Fruit fly (Drosophila melanogaster) whole organism, embryonic: Measurements from ENCODE around the gene CG6709.

Experiments
- Ada2b ChIP-seq: fragments of 200-800 bp; sonication (Bioruptor generic); IDR thresholded peaks from 2 replicates; pipeline ENCODE4 v1.3.6; 2022; ENCODE audit warnings: missing biosample characterization, missing genetic modification characterization
- C15 ChIP-seq: fragments of 200-800 bp; sonication (Bioruptor generic); IDR thresholded peaks from 3 replicates; pipeline ENCODE4 v1.3.6; 2022; ENCODE audit warnings: missing biosample characterization, missing genetic modification characterization
- CG1024 ChIP-seq: fragments of 200-800 bp; sonication (Bioruptor generic); IDR thresholded peaks from 2 replicates; pipeline ENCODE4 v1.3.6; 2022; ENCODE audit warnings: missing biosample characterization, missing genetic modification characterization
- CG11504 ChIP-seq: fragments of 200-800 bp; sonication (Bioruptor generic); optimal IDR thresholded peaks from 3 replicates; lab custom pipeline; 2019; ENCODE audit warnings: missing biosample characterization, mild to moderate bottlenecking, missing genetic modification characterization, moderate library complexity
- CG12391 ChIP-seq: fragments of 200-800 bp; sonication (Bioruptor generic); optimal IDR thresholded peaks from 3 replicates; lab custom pipeline; 2018; ENCODE audit warnings: missing biosample characterization, mild to moderate bottlenecking, missing genetic modification characterization, moderate library complexity
- CG13624 ChIP-seq: fragments of 200-800 bp; sonication (Bioruptor generic); optimal IDR thresholded peaks from 2 replicates; lab custom pipeline; 2016; ENCODE audit warnings: missing biosample characterization, missing genetic modification characterization
- CG18011 ChIP-seq: fragments of 200-800 bp; sonication (Bioruptor generic); optimal IDR thresholded peaks from 2 replicates; lab custom pipeline; 2017; ENCODE audit warnings: missing biosample characterization, missing genetic modification characterization, mild to moderate bottlenecking, moderate library complexity, missing genotype
- CG3407 ChIP-seq: fragments of 200-800 bp; sonication (Bioruptor generic); optimal IDR thresholded peaks from 2 replicates; lab custom pipeline; 2018; ENCODE audit warnings: missing biosample characterization, mild to moderate bottlenecking, missing genetic modification characterization
- CG34224 ChIP-seq: fragments of 200-800 bp; sonication (Bioruptor generic); IDR thresholded peaks from 3 replicates; pipeline ENCODE4 v1.3.6; 2022; ENCODE audit warnings: missing biosample characterization, missing genetic modification characterization; ENCODE audit not compliant: partially characterized antibody
- CG4328 ChIP-seq: fragments of 200-800 bp; sonication (Bioruptor generic); optimal IDR thresholded peaks from 3 replicates; lab custom pipeline; 2017; ENCODE audit warnings: missing biosample characterization, missing genetic modification reagents, missing genetic modification characterization
- CG43689 ChIP-seq: fragments of 200-800 bp; sonication (Bioruptor generic); IDR thresholded peaks from 2 replicates; pipeline ENCODE4 v1.3.6; 2022; ENCODE audit warnings: missing biosample characterization, missing genetic modification characterization
- CG6654 ChIP-seq: fragments of 200-800 bp; sonication (Bioruptor generic); optimal IDR thresholded peaks from 2 replicates; lab custom pipeline; 2017; ENCODE audit warnings: missing biosample characterization, mild to moderate bottlenecking, missing genetic modification characterization
- CG7928 ChIP-seq: fragments of 200-800 bp; sonication (Bioruptor generic); optimal IDR thresholded peaks from 2 replicates; lab custom pipeline; 2017; ENCODE audit warnings: missing biosample characterization, mild to moderate bottlenecking, missing genetic modification characterization
- CG8089 ChIP-seq: fragments of 200-800 bp; sonication (Bioruptor generic); optimal IDR thresholded peaks from 3 replicates; lab custom pipeline; 2016; ENCODE audit warnings: missing biosample characterization, missing genetic modification characterization
- CG8388 ChIP-seq: fragments of 200-800 bp; sonication (Bioruptor generic); optimal IDR thresholded peaks from 2 replicates; lab custom pipeline; 2019; ENCODE audit warnings: missing biosample characterization, mild to moderate bottlenecking, missing genetic modification characterization, moderate library complexity
- CG9817 ChIP-seq: fragments of 200-800 bp; sonication (Bioruptor generic); optimal IDR thresholded peaks from 2 replicates; lab custom pipeline; 2018; ENCODE audit warnings: missing biosample characterization, mild to moderate bottlenecking, missing genetic modification characterization, moderate library complexity
- Camta ChIP-seq: fragments of 200-800 bp; sonication (Bioruptor generic); optimal IDR thresholded peaks from 2 replicates; lab custom pipeline; 2016; ENCODE audit warnings: missing biosample characterization, missing genetic modification characterization
- CoRest ChIP-seq: fragments of 200-800 bp; sonication (Bioruptor generic); optimal IDR thresholded peaks from 3 replicates; lab custom pipeline; 2018; ENCODE audit warnings: missing biosample characterization, mild to moderate bottlenecking, missing genetic modification characterization, moderate library complexity
- Doc2 ChIP-seq: fragments of 200-800 bp; sonication (Bioruptor generic); IDR thresholded peaks from 2 replicates; pipeline ENCODE4 v1.3.6; 2022; ENCODE audit warnings: missing biosample characterization, missing genetic modification characterization
- Doc3 ChIP-seq: fragments of 200-800 bp; sonication (Bioruptor generic); IDR thresholded peaks from 3 replicates; pipeline ENCODE4 v1.3.6; 2022; ENCODE audit warnings: missing biosample characterization, missing genetic modification characterization; ENCODE audit not compliant: partially characterized antibody
- Drgx ChIP-seq: fragments of 200-800 bp; sonication (Bioruptor generic); IDR thresholded peaks from 2 replicates; pipeline ENCODE4 v1.3.6; 2022; ENCODE audit warnings: missing biosample characterization, missing genetic modification characterization
- Gug ChIP-seq: fragments of 200-800 bp; sonication (Bioruptor generic); IDR thresholded peaks from 4 replicates; pipeline ENCODE4 v1.3.6; 2022; ENCODE audit warnings: missing biosample characterization, missing genetic modification characterization
- H15 ChIP-seq: fragments of 200-800 bp; sonication (Bioruptor generic); IDR thresholded peaks from 3 replicates; pipeline ENCODE4 v1.3.6; 2022; ENCODE audit warnings: missing biosample characterization, missing genetic modification characterization
- HHEX ChIP-seq: fragments of 200-800 bp; sonication (Bioruptor generic); optimal IDR thresholded peaks from 3 replicates; lab custom pipeline; 2017; ENCODE audit warnings: missing biosample characterization, mild to moderate bottlenecking, missing genetic modification characterization, missing genetic modification reagents
- Hmx ChIP-seq: fragments of 200-800 bp; sonication (Bioruptor generic); optimal IDR thresholded peaks from 2 replicates; lab custom pipeline; 2016; ENCODE audit warnings: missing biosample characterization, missing genetic modification characterization
- Hr3 ChIP-seq: fragments of 200-800 bp; sonication (Bioruptor generic); optimal IDR thresholded peaks from 3 replicates; lab custom pipeline; 2016; ENCODE audit warnings: missing biosample characterization, missing genetic modification characterization
- Lhr ChIP-seq: fragments of 200-800 bp; sonication (Bioruptor generic); optimal IDR thresholded peaks from 3 replicates; lab custom pipeline; 2017; ENCODE audit warnings: mild to moderate bottlenecking, missing biosample characterization, missing genetic modification reagents, missing genetic modification characterization
- Med ChIP-seq: fragments of 200-800 bp; sonication (Bioruptor generic); peaks from one replicate; lab custom pipeline; 2016; ENCODE audit warnings: missing biosample characterization, missing genetic modification characterization, mild to moderate bottlenecking, inconsistent platforms, moderate library complexity
- bcd ChIP-seq: fragments of 200-800 bp; sonication (Bioruptor generic); optimal IDR thresholded peaks from 2 replicates; lab custom pipeline; 2017; ENCODE audit warnings: missing biosample characterization, mild to moderate bottlenecking, missing genetic modification characterization
- ci ChIP-seq: fragments of 200-800 bp; sonication (Bioruptor generic); IDR thresholded peaks from 3 replicates; pipeline ENCODE4 v1.3.6; 2022; ENCODE audit warnings: missing biosample characterization, missing genetic modification characterization
- dati ChIP-seq: fragments of 200-800 bp; sonication (Bioruptor generic); IDR thresholded peaks from 2 replicates; pipeline ENCODE4 v1.3.6; 2022; ENCODE audit warnings: missing biosample characterization, missing genetic modification characterization
- ewg ChIP-seq: fragments of 200-800 bp; sonication (Bioruptor generic); optimal IDR thresholded peaks from 3 replicates; lab custom pipeline; 2017; ENCODE audit warnings: mild to moderate bottlenecking, missing biosample characterization, missing genetic modification reagents, missing genetic modification characterization
- grn ChIP-seq: fragments of 200-800 bp; sonication (Bioruptor generic); optimal IDR thresholded peaks from 3 replicates; lab custom pipeline; 2017; ENCODE audit warnings: missing biosample characterization, missing genetic modification characterization
- gro ChIP-seq: fragments of 200-800 bp; sonication (Bioruptor generic); optimal IDR thresholded peaks from 2 replicates; lab custom pipeline; 2016; ENCODE audit warnings: missing biosample characterization, missing genetic modification characterization
- hkb ChIP-seq, 2 experiments: fragments of 200-800 bp in 1 of 2; fragments of >200 bp in 1 of 2; sonication (Bioruptor generic) in 1 of 2; IDR thresholded peaks in 1 of 2; optimal IDR thresholded peaks in 1 of 2; 2 replicates each; pipeline versions ENCODE4 v1.3.6 to Lab custom; 2017 to 2022; ENCODE audit warnings: missing biosample characterization in 1 of 2, missing genetic modification characterization in 1 of 2
- jumu ChIP-seq: fragments of 200-800 bp; sonication (Bioruptor generic); optimal IDR thresholded peaks from 3 replicates; lab custom pipeline; 2016; ENCODE audit warnings: missing biosample characterization, missing genetic modification characterization
- luna ChIP-seq: fragments of 200-800 bp; sonication (Bioruptor generic); optimal IDR thresholded peaks from 2 replicates; lab custom pipeline; 2016; ENCODE audit warnings: missing biosample characterization, missing genetic modification characterization
- nerfin-2 ChIP-seq: fragments of 200-800 bp; sonication (Bioruptor generic); IDR thresholded peaks from 2 replicates; pipeline ENCODE4 v1.3.6; 2022; ENCODE audit warnings: missing biosample characterization, missing genetic modification characterization; ENCODE audit not compliant: partially characterized antibody
- phol ChIP-seq: fragments of 200-800 bp; sonication (Bioruptor generic); optimal IDR thresholded peaks from 3 replicates; lab custom pipeline; 2018; ENCODE audit warnings: missing biosample characterization, mild to moderate bottlenecking, missing genetic modification characterization, moderate library complexity
- prd ChIP-seq, 3 experiments: fragments of >200 bp in 2 of 3; fragments of 200-800 bp in 1 of 3; sonication (Bioruptor generic) in 1 of 3; optimal IDR thresholded peaks in 2 of 3; IDR thresholded peaks in 1 of 3; 2 replicates in 2 of 3; 3 replicates in 1 of 3; pipeline versions ENCODE4 v1.3.6 to Lab custom; 2017 to 2022; ENCODE audit warnings: missing biosample characterization in 1 of 3, missing genetic modification characterization in 1 of 3
- pum ChIP-seq: fragments of 200-800 bp; sonication (Bioruptor generic); optimal IDR thresholded peaks from 2 replicates; lab custom pipeline; 2016; ENCODE audit warnings: missing biosample characterization, missing genetic modification characterization
- so ChIP-seq: fragments of 200-800 bp; sonication (Bioruptor generic); IDR thresholded peaks from 3 replicates; pipeline ENCODE4 v1.3.6; 2022; ENCODE audit warnings: missing biosample characterization, missing genetic modification characterization
- sr ChIP-seq: fragments of 200-800 bp; sonication (Bioruptor generic); IDR thresholded peaks from 3 replicates; pipeline ENCODE4 v1.3.6; 2022; ENCODE audit warnings: missing biosample characterization, missing genetic modification characterization
- tna ChIP-seq: fragments of 200-800 bp; sonication (Bioruptor generic); IDR thresholded peaks from 2 replicates; pipeline ENCODE4 v1.3.6; 2022; ENCODE audit warnings: missing biosample characterization, missing genetic modification characterization; ENCODE audit not compliant: partially characterized antibody
- tx ChIP-seq: fragments of 200-800 bp; sonication (Bioruptor generic); optimal IDR thresholded peaks from 2 replicates; lab custom pipeline; 2016; ENCODE audit warnings: missing biosample characterization, missing genetic modification characterization
- unpg ChIP-seq: fragments of 200-800 bp; sonication (Bioruptor generic); optimal IDR thresholded peaks from 3 replicates; lab custom pipeline; 2018; ENCODE audit warnings: missing biosample characterization, mild to moderate bottlenecking, missing genetic modification characterization, moderate library complexity
- wdn ChIP-seq: fragments of 200-800 bp; sonication (Bioruptor generic); IDR thresholded peaks from 2 replicates; pipeline ENCODE4 v1.3.6; 2022; ENCODE audit warnings: missing biosample characterization, missing genetic modification characterization
- wor ChIP-seq: fragments of 200-800 bp; sonication (Bioruptor generic); IDR thresholded peaks from 2 replicates; pipeline ENCODE4 v1.3.6; 2022; ENCODE audit warnings: missing biosample characterization, missing genetic modification characterization
- zfh1 ChIP-seq: fragments of 200-800 bp; sonication (Bioruptor generic); IDR thresholded peaks from 3 replicates; pipeline ENCODE4 v1.3.6; 2022; ENCODE audit warnings: missing biosample characterization, missing genetic modification characterization

Gene CG6709

DNA sequence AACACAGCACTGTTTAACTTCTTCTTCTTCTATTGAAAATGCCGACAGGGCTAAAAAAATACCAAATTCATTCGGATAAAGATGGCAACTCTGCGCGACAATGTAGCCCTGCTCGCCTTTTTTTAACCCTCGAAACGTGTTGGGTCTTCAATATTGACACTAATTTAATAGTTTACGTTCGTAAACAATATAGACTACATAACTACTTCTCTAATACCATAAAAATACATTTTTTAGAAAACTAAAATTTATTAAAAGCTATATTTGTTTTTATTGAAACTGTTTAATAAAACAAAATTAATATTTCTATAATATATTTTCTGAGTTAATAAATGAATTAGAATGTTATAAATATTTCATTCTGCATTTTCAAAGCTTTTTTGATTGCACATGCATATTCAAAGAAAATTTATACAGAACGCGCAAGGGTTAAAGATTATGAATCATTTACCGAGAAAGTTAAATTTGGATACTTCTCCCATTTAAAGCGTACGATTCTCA lies 5.9 kb downstream of the CG6709 start, which contains the start of the genes Taf2 and CalpB (continued):
- TF ChIP-seq Drgx (GFP tag; lab: Robert Waterston, UW), result peak; percentile 84
- TF ChIP-seq luna (GFP tag; lab: Kevin White, UChicago), result no peak
- TF ChIP-seq C15, result no peak
- TF ChIP-seq CG6654, result peak; percentile 72
- no peak for TF ChIP-seq Doc3 (GFP tag; lab: Robert Waterston, UW)
- TF ChIP-seq CG43689 (GFP tag; lab: Robert Waterston, UW), result no peak; the same call in 1 of the 2 replicates
- peak; percentile 81 for TF ChIP-seq Hr3 (GFP tag; lab: Kevin White, UChicago)
- TF ChIP-seq CG13624, result peak; percentile 23
- TF ChIP-seq CG9817, result peak; percentile 85
- peak; percentile 61 for TF ChIP-seq ewg (GFP tag; lab: Kevin White, UChicago)
- no peak for TF ChIP-seq hkb (optimal IDR thresholded peaks at IDR 0.05; lab: Kevin White, UChicago)
- peak; percentile 71 for TF ChIP-seq hkb (GFP tag; IDR thresholded peaks at IDR 0.05; lab: Robert Waterston, UW)
- no peak for TF ChIP-seq so
- peak; percentile 94 for TF ChIP-seq CG12391 (tag; lab: Kevin White, UChicago)
- TF ChIP-seq tna (GFP tag; lab: Robert Waterston, UW), result no peak
- no peak for TF ChIP-seq gro
- TF ChIP-seq pum (GFP tag; lab: Kevin White, UChicago), result peak; percentile 15
- peak; percentile 86 for TF ChIP-seq unpg
- TF ChIP-seq CG7928 (GFP tag; lab: Kevin White, UChicago), result peak; percentile 97
- TF ChIP-seq Hmx (GFP tag; lab: Kevin White, UChicago), result no peak
- TF ChIP-seq CG11504 (tag; lab: Kevin White, UChicago), result peak; percentile 96
- no peak for TF ChIP-seq Camta
- TF ChIP-seq Ada2b (GFP tag; lab: Robert Waterston, UW), result peak; percentile 74
- peak; percentile 72; the same call in 1 of the 2 replicates for TF ChIP-seq CG1024 (GFP tag; lab: Robert Waterston, UW)
- TF ChIP-seq HHEX, result peak; percentile 82
- no peak for TF ChIP-seq CG8089 (GFP tag; lab: Kevin White, UChicago)
- TF ChIP-seq Doc2, result no peak
- peak; percentile 61; the same call in 1 of the 3 replicates for TF ChIP-seq zfh1 (GFP tag; lab: Robert Waterston, UW)
- TF ChIP-seq sr, result no peak
- peak; percentile 44 for TF ChIP-seq wdn (GFP tag; lab: Robert Waterston, UW)
- peak; percentile 94 for TF ChIP-seq CoRest (tag; lab: Kevin White, UChicago)
- TF ChIP-seq grn, result no peak
- TF ChIP-seq CG4328 (GFP tag; lab: Kevin White, UChicago), result peak; percentile 66
- TF ChIP-seq CG8388 (GFP tag; lab: Kevin White, UChicago), result peak; percentile 89
- peak; percentile 84 for TF ChIP-seq Med (GFP tag; lab: Kevin White, UChicago)
- TF ChIP-seq prd (optimal IDR thresholded peaks at IDR 0.05; lab: Kevin White, UChicago), result no peak
- peak; percentile 78; the same call in 2 of the 3 replicates for TF ChIP-seq prd (GFP tag; IDR thresholded peaks at IDR 0.05; lab: Robert Waterston, UW)
- TF ChIP-seq ci (GFP tag; lab: Robert Waterston, UW), result 0 out of 3 replicates have a peak, but pooled peaks have one; percentile 58
- peak; percentile 95 for TF ChIP-seq phol (tag; lab: Kevin White, UChicago)
- peak; percentile 47; the same call in 1 of the 4 replicates for TF ChIP-seq Gug (GFP tag; lab: Robert Waterston, UW)
- TF ChIP-seq tx (GFP tag; lab: Kevin White, UChicago), result peak; percentile 5
- peak; percentile 76 for TF ChIP-seq CG3407 (GFP tag; lab: Kevin White, UChicago)
- TF ChIP-seq Lhr, result peak; percentile 29
- TF ChIP-seq CG34224 (GFP tag; lab: Robert Waterston, UW), result no peak; the same call in 2 of the 3 replicates
- TF ChIP-seq jumu (GFP tag; lab: Kevin White, UChicago), result no peak
- TF ChIP-seq CG18011 (GFP tag; lab: Kevin White, UChicago), result no peak
- TF ChIP-seq bcd, result peak; percentile 91
- peak; percentile 67 for TF ChIP-seq wor (GFP tag; lab: Robert Waterston, UW)
- no peak for TF ChIP-seq dati (GFP tag; lab: Robert Waterston, UW)
- TF ChIP-seq nerfin-2 (GFP tag; lab: Robert Waterston, UW), result no peak
- TF ChIP-seq H15 (GFP tag; lab: Robert Waterston, UW), result peak; percentile 49; the same call in 2 of the 3 replicates
